Fruit fly (Drosophila melanogaster): ENCODE results near the gene Ctps.

Ctps gene

dm6 chr3L:15102669-15103309 is 5.1 kb downstream of the Ctps start (continued):
- TF ChIP-seq CG11085 (GFP tag; IDR thresholded peaks at IDR 0.05) (no peak), nom (GFP tag; optimal IDR thresholded peaks at IDR 0.05) (peak; percentile 24), ranshi (GFP tag; IDR thresholded peaks at IDR 0.05) (peak; percentile 31; the same call in 1 of the 2 replicates), Hey (tag; optimal IDR thresholded peaks at IDR 0.05) (peak; percentile 92), caup (GFP tag; optimal IDR thresholded peaks at IDR 0.05; ENCODE audit: severe bottlenecking) (no peak), CG18599 (GFP tag; optimal IDR thresholded peaks at IDR 0.05) (peak; percentile 36), crol (GFP tag; IDR thresholded peaks at IDR 0.05) (peak; percentile 61), fd64A (GFP tag; optimal IDR thresholded peaks at IDR 0.05) (no peak), CG13775 (GFP tag; optimal IDR thresholded peaks at IDR 0.05) (no peak), Bdp1 (GFP tag; optimal IDR thresholded peaks at IDR 0.05) (no peak), chinmo (GFP tag; IDR thresholded peaks at IDR 0.05; ENCODE audit: partially characterized antibody) (0 out of 4 replicates have a peak, but pooled peaks have one; percentile 45), H15 (GFP tag; IDR thresholded peaks at IDR 0.05) (0 out of 3 replicates have a peak, but pooled peaks have one; percentile 35), NC2β (GFP tag; optimal IDR thresholded peaks at IDR 0.05) (no peak), CG7839 (tag; optimal IDR thresholded peaks at IDR 0.05) (peak; percentile 12), CG30020 (tag; optimal IDR thresholded peaks at IDR 0.05) (no peak), CG10267 (tag; optimal IDR thresholded peaks at IDR 0.05) (no peak), vvl (GFP tag; IDR thresholded peaks at IDR 0.05) (0 out of 2 replicates have a peak, but pooled peaks have one; percentile 15), Xbp1 (GFP tag; optimal IDR thresholded peaks at IDR 0.05) (peak; percentile 9), jing (GFP tag; optimal IDR thresholded peaks at IDR 0.05) (no peak), PHDP (tag; optimal IDR thresholded peaks at IDR 0.05) (peak; percentile 12), lmd (GFP tag; IDR thresholded peaks at IDR 0.05) (0 out of 2 replicates have a peak, but pooled peaks have one; percentile 21), sr (GFP tag; IDR thresholded peaks at IDR 0.05) (peak; percentile 78), CG3407 (GFP tag; optimal IDR thresholded peaks at IDR 0.05) (no peak), CG17328 (GFP tag; IDR thresholded peaks at IDR 0.05) (0 out of 2 replicates have a peak, but pooled peaks have one; percentile 14), ab (GFP tag; optimal IDR thresholded peaks at IDR 0.05) (no peak), dan (GFP tag; IDR thresholded peaks at IDR 0.05) (no peak), Ptx1 (GFP tag; IDR thresholded peaks at IDR 0.05) (peak; percentile 30; the same call in 1 of the 2 replicates), CG14710 (tag; optimal IDR thresholded peaks at IDR 0.05) (no peak), Nf-YA (GFP tag; IDR thresholded peaks at IDR 0.05) (no peak), CG12219 (GFP tag; optimal IDR thresholded peaks at IDR 0.05) (peak; percentile 1), HLHmδ (GFP tag; optimal IDR thresholded peaks at IDR 0.05) (peak; percentile 22), slbo (GFP tag; IDR thresholded peaks at IDR 0.05) (peak; percentile 24; the same call in 1 of the 2 replicates), grau (tag; optimal IDR thresholded peaks at IDR 0.05) (peak; percentile 78), CG11695 (GFP tag; IDR thresholded peaks at IDR 0.05) (peak; percentile 28; the same call in 1 of the 3 replicates), Med (GFP tag) (peak; percentile 68), Hr51 (GFP tag; optimal IDR thresholded peaks at IDR 0.05) (peak in 1 of 2 experiments; percentile 23), CG15696 (tag; optimal IDR thresholded peaks at IDR 0.05) (no peak), CG13424 (tag; optimal IDR thresholded peaks at IDR 0.05) (peak; percentile 16), CG2678 (tag; optimal IDR thresholded peaks at IDR 0.05) (peak; percentile 24), CG33213 (GFP tag; optimal IDR thresholded peaks at IDR 0.05) (no peak), CG32772 (GFP tag; IDR thresholded peaks at IDR 0.05) (0 out of 2 replicates have a peak, but pooled peaks have one; percentile 23), unpg (GFP tag; optimal IDR thresholded peaks at IDR 0.05) (peak; percentile 20), dimm (GFP tag; IDR thresholded peaks at IDR 0.05) (no peak), Taf1 (GFP tag; IDR thresholded peaks at IDR 0.05) (0 out of 2 replicates have a peak, but pooled peaks have one; percentile 19), gem (tag; optimal IDR thresholded peaks at IDR 0.05) (peak; percentile 30), hkb (optimal IDR thresholded peaks at IDR 0.05) (no peak), hkb (GFP tag; IDR thresholded peaks at IDR 0.05) (0 out of 2 replicates have a peak, but pooled peaks have one; percentile 8), CG11247 (GFP tag; IDR thresholded peaks at IDR 0.05) (0 out of 2 replicates have a peak, but pooled peaks have one; percentile 14), CG6175 (GFP tag; IDR thresholded peaks at IDR 0.05) (0 out of 3 replicates have a peak, but pooled peaks have one; percentile 21)

Measured in whole organism, embryonic.